Worm (Caenorhabditis elegans): Measurements from ENCODE around the gene dcn-1.
A peak's percentile ranks its signal among the peaks of the same experiment; 100 is the strongest.

Gene dcn-1

ce11 chrIII:4323859-4324258 lies 10.1 kb downstream of the dcn-1 start, which contains the start of gene H38K22.9:
Gene H38K22.9, plus strand, starts transcription at chrIII:4324159.
- TF ChIP-seq elt-3 (tag; optimal IDR thresholded peaks at IDR 0.05): no peak
- TF ChIP-seq nhr-12 (tag; optimal IDR thresholded peaks at IDR 0.05): no peak
- no peak for TF ChIP-seq Y55F3AM.14 (GFP tag; optimal IDR thresholded peaks at IDR 0.05)

- TF ChIP-seq ztf-11 (tag; optimal IDR thresholded peaks at IDR 0.05): no peak
- peak; percentile 26 for TF ChIP-seq nhr-25 (tag; optimal IDR thresholded peaks at IDR 0.05)
- TF ChIP-seq sma-9 (GFP tag; optimal IDR thresholded peaks at IDR 0.05): no peak
- TF ChIP-seq sma-9 (tag; optimal IDR thresholded peaks at IDR 0.05): no peak
- TF ChIP-seq ztf-4 (tag; optimal IDR thresholded peaks at IDR 0.05): no peak
- no peak for TF ChIP-seq nhr-6 (tag; optimal IDR thresholded peaks at IDR 0.05)
- no peak for TF ChIP-seq sma-3 (GFP tag; optimal IDR thresholded peaks at IDR 0.05)
- no peak for TF ChIP-seq F13H6.1 (tag; optimal IDR thresholded peaks at IDR 0.05)
- no peak for TF ChIP-seq nhr-23 (tag; optimal IDR thresholded peaks at IDR 0.05)
- TF ChIP-seq unc-62 (GFP tag; optimal IDR thresholded peaks at IDR 0.05): no peak
- no peak for TF ChIP-seq unc-55 (GFP tag; optimal IDR thresholded peaks at IDR 0.05)
- TF ChIP-seq egl-27 (tag; optimal IDR thresholded peaks at IDR 0.05): no peak
- TF ChIP-seq nhr-129 (tag; optimal IDR thresholded peaks at IDR 0.05): no peak
- no peak for TF ChIP-seq zag-1 (tag; optimal IDR thresholded peaks at IDR 0.05)
- no peak for TF ChIP-seq lin-39 (tag; optimal IDR thresholded peaks at IDR 0.05)
- TF ChIP-seq blmp-1 (tag; optimal IDR thresholded peaks at IDR 0.05; ENCODE audit: insufficient read depth): peak; percentile 66
- TF ChIP-seq ama-1 (optimal IDR thresholded peaks at IDR 0.05): no peak
- TF ChIP-seq Y55F3AM.14 (GFP tag; optimal IDR thresholded peaks at IDR 0.05): no peak
- TF ChIP-seq gmeb-1 (tag; optimal IDR thresholded peaks at IDR 0.05): no peak
- no peak for TF ChIP-seq nhr-12 (tag; optimal IDR thresholded peaks at IDR 0.05)
- no peak for TF ChIP-seq ztf-1 (GFP tag; conservative IDR thresholded peaks at IDR 0.05)
- no peak for TF ChIP-seq lsy-2 (tag; optimal IDR thresholded peaks at IDR 0.05)
- peak; percentile 38 for TF ChIP-seq nhr-21 (tag; optimal IDR thresholded peaks at IDR 0.05)
- no peak for TF ChIP-seq skn-1 (tag; optimal IDR thresholded peaks at IDR 0.05)
- TF ChIP-seq nhr-11 (tag; optimal IDR thresholded peaks at IDR 0.05): no peak
- TF ChIP-seq snpc-4 (tag; optimal IDR thresholded peaks at IDR 0.05): no peak
- TF ChIP-seq ZK546.5 (tag; optimal IDR thresholded peaks at IDR 0.05): no peak
- TF ChIP-seq unc-39 (tag; optimal IDR thresholded peaks at IDR 0.05): no peak
- no peak for TF ChIP-seq elt-1 (tag; optimal IDR thresholded peaks at IDR 0.05)
- TF ChIP-seq mbf-1 (tag; optimal IDR thresholded peaks at IDR 0.05): no peak
- TF ChIP-seq fos-1 (tag; optimal IDR thresholded peaks at IDR 0.05): peak; percentile 33
- TF ChIP-seq nhr-77 (tag; optimal IDR thresholded peaks at IDR 0.05): no peak
- TF ChIP-seq crh-2 (tag; optimal IDR thresholded peaks at IDR 0.05): peak; percentile 12
- TF ChIP-seq peb-1 (tag; optimal IDR thresholded peaks at IDR 0.05): no peak
- no peak for TF ChIP-seq mab-5 (tag; optimal IDR thresholded peaks at IDR 0.05)
- TF ChIP-seq ceh-16 (tag; optimal IDR thresholded peaks at IDR 0.05): no peak
These were observed 14.7 kb downstream of the dcn-1 start for ce11 chrIII:4328208-4328987.

- TF ChIP-seq nhr-25 (tag; optimal IDR thresholded peaks at IDR 0.05): peak; percentile 61
- no peak for TF ChIP-seq unc-62 (GFP tag; optimal IDR thresholded peaks at IDR 0.05)
These were observed 17.3 kb downstream of the dcn-1 start, which contains the start of gene gly-6 for ce11 chrIII:4330984-4331383. Gene gly-6, minus strand, starts transcription at chrIII:4331228.

ce11 chrIII:4332543-4333042 lies 18.9 kb downstream of the dcn-1 start, which contains the start of gene cdk-12:
Gene cdk-12, plus strand, starts transcription at chrIII:4332992.
- TF ChIP-seq ztf-4 (tag; optimal IDR thresholded peaks at IDR 0.05) (no peak), lin-13 (GFP tag; optimal IDR thresholded peaks at IDR 0.05) (peak; percentile 26), blmp-1 (tag; optimal IDR thresholded peaks at IDR 0.05; ENCODE audit: insufficient read depth) (no peak), crh-2 (tag; optimal IDR thresholded peaks at IDR 0.05) (peak; percentile 47), gmeb-1 (tag; optimal IDR thresholded peaks at IDR 0.05) (peak; percentile 38), nhr-6 (tag; optimal IDR thresholded peaks at IDR 0.05) (no peak), nhr-237 (tag; optimal IDR thresholded peaks at IDR 0.05) (no peak), nhr-10 (tag; optimal IDR thresholded peaks at IDR 0.05) (no peak), C34F6.9 (tag; optimal IDR thresholded peaks at IDR 0.05) (peak; percentile 75), mbf-1 (tag; optimal IDR thresholded peaks at IDR 0.05) (no peak), egl-27 (tag; optimal IDR thresholded peaks at IDR 0.05) (no peak), ZK546.5 (tag; optimal IDR thresholded peaks at IDR 0.05) (no peak), R02D3.7 (tag; optimal IDR thresholded peaks at IDR 0.05) (no peak), elt-1 (tag; optimal IDR thresholded peaks at IDR 0.05) (no peak), ceh-82 (tag; optimal IDR thresholded peaks at IDR 0.05) (no peak), peb-1 (tag; optimal IDR thresholded peaks at IDR 0.05) (no peak), skn-1 (tag; optimal IDR thresholded peaks at IDR 0.05) (no peak), zag-1 (tag; optimal IDR thresholded peaks at IDR 0.05) (no peak), lin-39 (tag; optimal IDR thresholded peaks at IDR 0.05) (no peak), snpc-4 (tag; optimal IDR thresholded peaks at IDR 0.05) (peak; percentile 34), Y55F3AM.14 (GFP tag; optimal IDR thresholded peaks at IDR 0.05) (no peak), unc-62 (GFP tag; optimal IDR thresholded peaks at IDR 0.05) (no peak), F13H6.1 (tag; optimal IDR thresholded peaks at IDR 0.05) (peak; percentile 16), ztf-11 (tag; optimal IDR thresholded peaks at IDR 0.05) (no peak), dmd-4 (tag; optimal IDR thresholded peaks at IDR 0.05) (no peak), mab-5 (tag; optimal IDR thresholded peaks at IDR 0.05) (no peak), nhr-129 (tag; optimal IDR thresholded peaks at IDR 0.05) (peak; percentile 3), fos-1 (tag; optimal IDR thresholded peaks at IDR 0.05) (no peak), lsy-2 (tag; optimal IDR thresholded peaks at IDR 0.05) (peak in 1 of 2 experiments; percentile 65), nhr-77 (tag; optimal IDR thresholded peaks at IDR 0.05) (no peak), unc-55 (GFP tag; optimal IDR thresholded peaks at IDR 0.05) (peak; percentile 73), unc-39 (tag; optimal IDR thresholded peaks at IDR 0.05) (no peak)

All from whole organism, L2 larva.